Fruit fly (Drosophila melanogaster) whole organism, embryonic: ENCODE data around the gene chb.

ENCODE experiments used
- Atf6 ChIP-seq: fragments of 200-800 bp; sonication (Bioruptor generic); IDR thresholded peaks from 2 replicates; pipeline ENCODE4 v1.3.6; 2022; ENCODE audit warnings: missing biosample characterization, missing genetic modification characterization
- CG12299 ChIP-seq: fragments of 200-800 bp; sonication (Bioruptor generic); optimal IDR thresholded peaks from 2 replicates; lab custom pipeline; 2018; ENCODE audit warnings: missing biosample characterization, mild to moderate bottlenecking, missing genetic modification characterization
- CG1832 ChIP-seq: fragments of 200-800 bp; sonication (Bioruptor generic); optimal IDR thresholded peaks from 2 replicates; lab custom pipeline; 2017; ENCODE audit warnings: missing biosample characterization, mild to moderate bottlenecking, missing genetic modification characterization, inconsistent platforms
- CHES-1-like ChIP-seq: fragments of 200-800 bp; sonication (Bioruptor generic); optimal IDR thresholded peaks from 2 replicates; lab custom pipeline; 2016; ENCODE audit warnings: missing biosample characterization, missing genetic modification characterization
- Chrac-16 ChIP-seq: fragments of 200-800 bp; sonication (Bioruptor generic); optimal IDR thresholded peaks from 3 replicates; lab custom pipeline; 2016; ENCODE audit warnings: missing biosample characterization, missing genetic modification characterization
- Dref ChIP-seq: fragments of 200-800 bp; sonication (Bioruptor generic); IDR thresholded peaks from 2 replicates; pipeline ENCODE4 v1.3.6; 2022; ENCODE audit warnings: missing biosample characterization, missing genetic modification characterization
- Ets65A ChIP-seq: fragments of 200-800 bp; sonication (Bioruptor generic); peaks from one replicate; lab custom pipeline; 2016; ENCODE audit warnings: missing biosample characterization, missing genetic modification characterization
- Hmr ChIP-seq: fragments of 200-800 bp; sonication (Bioruptor generic); optimal IDR thresholded peaks from 3 replicates; lab custom pipeline; 2017; ENCODE audit warnings: mild to moderate bottlenecking, missing biosample characterization, missing genetic modification reagents, missing genetic modification characterization
- Sin3A ChIP-seq: fragments of >200 bp; optimal IDR thresholded peaks from 2 replicates; lab custom pipeline; 2018
- bigmax ChIP-seq: fragments of 200-800 bp; sonication (Bioruptor generic); optimal IDR thresholded peaks from 2 replicates; lab custom pipeline; 2018; ENCODE audit warnings: missing biosample characterization, mild to moderate bottlenecking, missing genetic modification characterization
- br ChIP-seq: fragments of >200 bp; optimal IDR thresholded peaks from 2 replicates; lab custom pipeline; 2017
- rib ChIP-seq: fragments of 200-800 bp; sonication (Bioruptor generic); IDR thresholded peaks from 2 replicates; pipeline ENCODE4 v1.3.6; 2022; ENCODE audit warnings: missing biosample characterization, missing genetic modification characterization

DNA sequence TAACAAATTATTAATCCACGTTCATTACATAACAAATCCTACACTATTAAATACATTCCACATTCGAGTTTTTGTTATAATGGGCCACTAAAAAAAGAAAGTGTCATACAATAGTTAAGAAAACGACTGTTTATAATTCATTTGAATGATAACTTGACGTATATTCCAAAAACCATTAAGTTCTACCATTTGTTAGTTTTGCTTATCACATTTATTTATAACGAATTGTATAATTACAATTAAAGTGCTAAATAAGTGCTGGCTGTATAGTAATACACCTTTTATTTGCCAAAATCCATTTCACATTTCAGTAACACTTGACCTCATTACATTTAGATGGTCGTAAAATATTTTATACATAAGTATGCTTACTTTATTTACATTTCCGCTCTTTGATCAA, 36.4 kb upstream of the chb start, which contains the start of gene CG10565:
- TF ChIP-seq br (lab: Kevin White, UChicago): no peak
- TF ChIP-seq Sin3A (lab: Kevin White, UChicago): no peak
- no peak for TF ChIP-seq Hmr (GFP tag; lab: Kevin White, UChicago)
- TF ChIP-seq Ets65A: no peak
- no peak for TF ChIP-seq bigmax
- no peak for TF ChIP-seq CHES-1-like (GFP tag; lab: Kevin White, UChicago)
- TF ChIP-seq Atf6 (GFP tag; lab: Robert Waterston, UW): no peak
- no peak for TF ChIP-seq CG12299 (tag; lab: Kevin White, UChicago)
- no peak for TF ChIP-seq Chrac-16 (GFP tag; lab: Kevin White, UChicago)
- TF ChIP-seq rib (GFP tag; lab: Robert Waterston, UW): no peak
- TF ChIP-seq Dref (GFP tag; lab: Robert Waterston, UW): no peak
- no peak for TF ChIP-seq CG1832
